Fruit fly (Drosophila melanogaster): ENCODE data around the gene FucTD.

The FucTD gene

DNA sequence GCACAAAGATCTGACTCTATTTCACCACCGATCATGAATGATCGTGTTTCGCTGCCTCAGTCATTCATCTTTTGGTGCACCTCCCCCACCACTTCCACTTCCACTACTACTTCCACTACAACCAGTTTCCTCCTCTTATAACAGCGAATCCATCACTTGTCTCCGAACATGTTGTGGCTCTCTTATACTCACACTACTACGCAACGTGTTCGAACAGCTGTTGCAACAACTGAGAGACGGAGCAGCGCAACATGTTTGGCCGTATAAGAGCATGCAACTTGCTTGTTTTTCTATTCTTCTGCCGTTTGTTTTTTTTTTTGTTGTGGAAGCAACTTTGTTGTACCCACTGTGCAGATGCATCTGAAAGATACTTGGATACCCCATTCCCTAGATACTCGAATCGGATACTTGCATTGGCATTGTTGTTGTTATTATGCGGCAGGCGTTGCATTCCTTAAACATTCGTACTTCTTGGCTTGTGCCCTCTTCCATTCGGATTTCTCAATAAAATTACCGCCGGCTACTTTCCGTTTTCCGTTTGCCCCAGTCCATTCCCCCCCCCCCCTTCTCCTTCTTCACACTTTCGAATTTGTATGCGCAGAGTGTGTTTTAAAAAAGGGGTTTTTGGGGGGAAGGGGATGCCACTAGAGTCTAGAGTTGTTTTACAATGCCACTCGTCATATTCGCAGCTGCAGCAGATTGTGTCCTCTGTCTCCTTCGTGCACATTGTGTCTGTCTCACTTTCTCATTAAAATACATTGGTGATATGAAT, 49.0 kb upstream of the FucTD start (continued):
- peak; percentile 58 for TF ChIP-seq CG8119 (GFP tag; IDR thresholded peaks at IDR 0.05)
- peak; percentile 16 for TF ChIP-seq CG32006 (GFP tag; optimal IDR thresholded peaks at IDR 0.05)
- TF ChIP-seq salr (GFP tag; optimal IDR thresholded peaks at IDR 0.05), result no peak
- TF ChIP-seq Hr38 (GFP tag; optimal IDR thresholded peaks at IDR 0.05), result no peak
- no peak for TF ChIP-seq dac (GFP tag; optimal IDR thresholded peaks at IDR 0.05)
- no peak for TF ChIP-seq svp (GFP tag)
- TF ChIP-seq CG8632 (GFP tag; optimal IDR thresholded peaks at IDR 0.05), result no peak
- TF ChIP-seq CG1621 (tag; optimal IDR thresholded peaks at IDR 0.05), result peak; percentile 47
- no peak for TF ChIP-seq fkh (GFP tag; optimal IDR thresholded peaks at IDR 0.05)
- TF ChIP-seq CG34406 (GFP tag; optimal IDR thresholded peaks at IDR 0.05), result no peak
- no peak for TF ChIP-seq esn (GFP tag; optimal IDR thresholded peaks at IDR 0.05)
- no peak for TF ChIP-seq Eip75B (GFP tag; optimal IDR thresholded peaks at IDR 0.05)
- no peak for TF ChIP-seq lz (GFP tag; optimal IDR thresholded peaks at IDR 0.05)
- TF ChIP-seq CG6163 (GFP tag; IDR thresholded peaks at IDR 0.05), result peak; percentile 86

DNA sequence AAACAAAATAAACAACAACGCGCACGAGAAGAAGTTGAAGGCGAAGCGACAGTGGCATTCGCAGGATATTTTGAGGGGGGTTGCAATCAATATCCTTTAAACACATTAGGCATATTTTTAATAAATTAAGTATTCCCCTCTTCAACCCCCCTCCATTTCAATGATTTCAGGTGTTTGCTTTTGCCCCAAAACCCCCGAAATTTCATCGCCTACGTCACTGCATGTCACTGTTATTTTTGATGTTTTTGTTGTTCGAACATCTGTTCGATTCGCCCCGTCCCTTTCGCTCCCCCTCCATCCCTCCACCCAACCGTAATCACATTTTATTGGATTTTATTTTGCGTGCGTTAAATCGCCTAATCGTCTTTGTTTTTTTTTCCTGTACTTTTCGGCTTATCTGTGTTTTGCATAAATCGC, 47.8 kb upstream of the FucTD start:
- TF ChIP-seq fd85E (GFP tag; optimal IDR thresholded peaks at IDR 0.05), result no peak
- TF ChIP-seq Hr4 (GFP tag; optimal IDR thresholded peaks at IDR 0.05), result peak; percentile 37
- TF ChIP-seq lz (GFP tag; optimal IDR thresholded peaks at IDR 0.05), result peak; percentile 76
- TF ChIP-seq spab (GFP tag; optimal IDR thresholded peaks at IDR 0.05), result peak; percentile 21
- TF ChIP-seq CG8119 (GFP tag; IDR thresholded peaks at IDR 0.05), result peak; percentile 33; the same call in 2 of the 3 replicates
- peak; percentile 76 for TF ChIP-seq Ets21C (GFP tag; optimal IDR thresholded peaks at IDR 0.05)
- TF ChIP-seq CG11294 (GFP tag; IDR thresholded peaks at IDR 0.05), result peak; percentile 43; the same call in 1 of the 2 replicates
- peak; percentile 62 for TF ChIP-seq Sox14 (GFP tag; optimal IDR thresholded peaks at IDR 0.05)
- TF ChIP-seq OdsH (GFP tag; optimal IDR thresholded peaks at IDR 0.05), result peak; percentile 73
- TF ChIP-seq Lpt (GFP tag; optimal IDR thresholded peaks at IDR 0.05), result no peak
- TF ChIP-seq CG11762 (GFP tag; optimal IDR thresholded peaks at IDR 0.05; ENCODE audit: insufficient read depth), result peak; percentile 34
- TF ChIP-seq CG34406 (GFP tag; optimal IDR thresholded peaks at IDR 0.05), result peak; percentile 77
- TF ChIP-seq CG6163 (GFP tag; IDR thresholded peaks at IDR 0.05), result peak; percentile 88
- TF ChIP-seq CG8319 (GFP tag; optimal IDR thresholded peaks at IDR 0.05), result peak; percentile 72
- TF ChIP-seq Hr38 (GFP tag; optimal IDR thresholded peaks at IDR 0.05), result no peak
- peak; percentile 71 for TF ChIP-seq Smox (GFP tag; optimal IDR thresholded peaks at IDR 0.05)
- TF ChIP-seq Eip78C (GFP tag), result peak; percentile 94
- peak; percentile 35; the same call in 1 of the 3 replicates for TF ChIP-seq eg (GFP tag; IDR thresholded peaks at IDR 0.05)
- TF ChIP-seq CG6854 (GFP tag; optimal IDR thresholded peaks at IDR 0.05), result peak; percentile 2
- no peak for TF ChIP-seq Eip93F (GFP tag; optimal IDR thresholded peaks at IDR 0.05)
- TF ChIP-seq Hr39 (GFP tag; optimal IDR thresholded peaks at IDR 0.05), result peak; percentile 89
- no peak for TF ChIP-seq salr (GFP tag; optimal IDR thresholded peaks at IDR 0.05)
- TF ChIP-seq Blimp-1 (GFP tag; optimal IDR thresholded peaks at IDR 0.05), result peak; percentile 33
- TF ChIP-seq CG10669 (GFP tag; optimal IDR thresholded peaks at IDR 0.05), result peak; percentile 32
- peak; percentile 47 for TF ChIP-seq CG15336 (GFP tag; IDR thresholded peaks at IDR 0.05)
- peak; percentile 15 for TF ChIP-seq fd59A (GFP tag; optimal IDR thresholded peaks at IDR 0.05)
- peak; percentile 64 for TF ChIP-seq achi (GFP tag; optimal IDR thresholded peaks at IDR 0.05)
- peak; percentile 67 for TF ChIP-seq Eip75B (GFP tag; optimal IDR thresholded peaks at IDR 0.05)
- TF ChIP-seq Gug (GFP tag; IDR thresholded peaks at IDR 0.05), result no peak
- TF ChIP-seq svp (GFP tag), result peak; percentile 95
- peak; percentile 83 for TF ChIP-seq esn (GFP tag; optimal IDR thresholded peaks at IDR 0.05)
- peak; percentile 71 for TF ChIP-seq vri (GFP tag; optimal IDR thresholded peaks at IDR 0.05)
- peak; percentile 55 for TF ChIP-seq CG3032 (tag; optimal IDR thresholded peaks at IDR 0.05)
- peak; percentile 83 for TF ChIP-seq topi (GFP tag; optimal IDR thresholded peaks at IDR 0.05)
- TF ChIP-seq pdm3 (GFP tag; optimal IDR thresholded peaks at IDR 0.05), result peak; percentile 64
- TF ChIP-seq Met (GFP tag; optimal IDR thresholded peaks at IDR 0.05), result peak; percentile 83
- TF ChIP-seq CG3919 (GFP tag; optimal IDR thresholded peaks at IDR 0.05), result peak; percentile 68
- TF ChIP-seq CG32006 (GFP tag; optimal IDR thresholded peaks at IDR 0.05), result peak; percentile 35
- TF ChIP-seq CG11902 (GFP tag; optimal IDR thresholded peaks at IDR 0.05), result peak; percentile 68
- TF ChIP-seq Sox102F (GFP tag; optimal IDR thresholded peaks at IDR 0.05), result peak; percentile 38
- TF ChIP-seq ss (GFP tag; optimal IDR thresholded peaks at IDR 0.05), result peak in 1 of 2 experiments; percentile 49
- TF ChIP-seq dac (GFP tag; optimal IDR thresholded peaks at IDR 0.05), result no peak
- peak; percentile 75 for TF ChIP-seq acj6 (GFP tag; optimal IDR thresholded peaks at IDR 0.05)
- peak; percentile 2 for TF ChIP-seq CG9139 (GFP tag; optimal IDR thresholded peaks at IDR 0.05)

All from whole organism, prepupa.